Worm (Caenorhabditis elegans) whole organism, L1 larva: Measurements from ENCODE around the gene C10C6.13.
A peak's percentile ranks its signal among the peaks of the same experiment; 100 is the strongest.

Experiments
- C16A3.4 ChIP-seq: fragments of 150-350 bp; optimal IDR thresholded peaks from 2 replicates; lab custom pipeline; 2014; ENCODE audit warnings: missing biosample characterization, missing genetic modification characterization
- F16B12.6 ChIP-seq: fragments of 150-350 bp; optimal IDR thresholded peaks from 2 replicates; lab custom pipeline; 2014; ENCODE audit warnings: missing biosample characterization, missing genetic modification characterization
- Y116A8C.19 ChIP-seq: sonication (generic microtip); optimal IDR thresholded peaks from 2 replicates; lab custom pipeline; 2016; ENCODE audit warnings: missing compliant biosample characterization, missing genetic modification characterization, borderline replicate concordance
- aha-1 ChIP-seq: fragments of 150-350 bp; optimal IDR thresholded peaks from 2 replicates; lab custom pipeline; 2014; ENCODE audit warnings: missing biosample characterization, missing genetic modification characterization
- aly-2 ChIP-seq: fragments of 150-350 bp; optimal IDR thresholded peaks from 2 replicates; lab custom pipeline; 2014; ENCODE audit warnings: missing biosample characterization, missing genetic modification characterization
- ama-1 ChIP-seq: fragments of 150-350 bp; optimal IDR thresholded peaks from 2 replicates; lab custom pipeline; 2014
- blmp-1 ChIP-seq: fragments of 150-350 bp; optimal IDR thresholded peaks from 2 replicates; lab custom pipeline; 2014; ENCODE audit warnings: missing biosample characterization, missing genetic modification characterization
- ceh-63 ChIP-seq: fragments of 200-800 bp; sonication (Bioruptor generic); optimal IDR thresholded peaks from 2 replicates; lab custom pipeline; 2018; ENCODE audit warnings: mild to moderate bottlenecking, missing genetic modification characterization, missing compliant biosample characterization
- ceh-90 ChIP-seq: sonication (generic microtip); optimal IDR thresholded peaks from 2 replicates; lab custom pipeline; 2016; ENCODE audit warnings: missing genetic modification characterization, missing compliant biosample characterization
- ces-1 ChIP-seq: fragments of 150-350 bp; optimal IDR thresholded peaks from 2 replicates; lab custom pipeline; 2014; ENCODE audit warnings: missing biosample characterization, missing genetic modification reagents, missing genetic modification characterization
- dpl-1 ChIP-seq, 3 experiments: fragments of 150-350 bp in 2 of 3; sonication (generic microtip) in 1 of 3; optimal IDR thresholded peaks; 2 replicates each; lab custom pipeline; 2014 to 2017; ENCODE audit warnings: missing biosample characterization in 3 of 3, missing genetic modification characterization in 3 of 3, missing genetic modification reagents in 3 of 3
- dsc-1 ChIP-seq: sonication (generic microtip); optimal IDR thresholded peaks from 2 replicates; lab custom pipeline; 2016; ENCODE audit warnings: mild to moderate bottlenecking, missing genetic modification characterization, missing compliant biosample characterization
- egl-13 ChIP-seq: sonication (generic microtip); optimal IDR thresholded peaks from 2 replicates; lab custom pipeline; 2016; ENCODE audit warnings: missing genotype, missing genetic modification reagents, missing genetic modification characterization, missing compliant biosample characterization
- egl-27 ChIP-seq, 2 experiments: fragments of 150-350 bp in 1 of 2; sonication (generic microtip); optimal IDR thresholded peaks; 3 replicates each; lab custom pipeline; 2017 to 2018; ENCODE audit warnings: missing biosample characterization in 2 of 2, missing genetic modification characterization in 2 of 2, missing genetic modification reagents in 2 of 2
- elt-2 ChIP-seq: sonication (generic microtip); optimal IDR thresholded peaks from 2 replicates; lab custom pipeline; 2016; ENCODE audit warnings: missing genetic modification characterization, mild to moderate bottlenecking, inconsistent platforms, missing compliant biosample characterization, missing genetic modification reagents
- elt-3 ChIP-seq, 6 experiments: fragments of 150-350 bp in 1 of 6; sonication (generic microtip); optimal IDR thresholded peaks; 2 replicates each; lab custom pipeline; 2017 to 2018; ENCODE audit warnings: missing biosample characterization in 6 of 6, missing genetic modification characterization in 6 of 6, inconsistent platforms in 1 of 6
- ets-5 ChIP-seq: fragments of 200-800 bp; sonication (Bioruptor generic); IDR thresholded peaks from 2 replicates; pipeline ENCODE4 v1.3.6; 2022; ENCODE audit warnings: missing genetic modification characterization, missing compliant biosample characterization
- fkh-4 ChIP-seq: sonication (generic microtip); optimal IDR thresholded peaks from 2 replicates; lab custom pipeline; 2016; ENCODE audit warnings: missing compliant biosample characterization, missing genetic modification characterization, borderline replicate concordance
- fkh-8 ChIP-seq: sonication (generic microtip); optimal IDR thresholded peaks from 2 replicates; lab custom pipeline; 2016; ENCODE audit warnings: mild to moderate bottlenecking, missing genetic modification characterization, missing compliant biosample characterization
- fos-1 ChIP-seq: fragments of 150-350 bp; optimal IDR thresholded peaks from 2 replicates; lab custom pipeline; 2014; ENCODE audit warnings: missing biosample characterization, missing genetic modification characterization
- hlh-17 ChIP-seq: fragments of 200-800 bp; sonication (Bioruptor generic); optimal IDR thresholded peaks from 2 replicates; lab custom pipeline; 2018; ENCODE audit warnings: missing genetic modification characterization, mild to moderate bottlenecking, missing compliant biosample characterization, moderate library complexity, borderline replicate concordance
- hlh-4 ChIP-seq: sonication (generic microtip); optimal IDR thresholded peaks from 2 replicates; lab custom pipeline; 2016; ENCODE audit warnings: mild to moderate bottlenecking, missing genetic modification characterization, missing compliant biosample characterization
- hpl-2 ChIP-seq: fragments of 150-350 bp; optimal IDR thresholded peaks from 2 replicates; lab custom pipeline; 2014; ENCODE audit warnings: missing biosample characterization, missing genetic modification reagents, missing genetic modification characterization
- irx-1 ChIP-seq: sonication (generic microtip); optimal IDR thresholded peaks from 2 replicates; lab custom pipeline; 2016; ENCODE audit warnings: missing genetic modification characterization, missing compliant biosample characterization
- jun-1 ChIP-seq: fragments of 150-350 bp; optimal IDR thresholded peaks from 2 replicates; lab custom pipeline; 2014; ENCODE audit warnings: missing biosample characterization, missing genetic modification reagents, missing genetic modification characterization
- lin-13 ChIP-seq: fragments of 150-350 bp; optimal IDR thresholded peaks from 2 replicates; lab custom pipeline; 2014; ENCODE audit warnings: missing biosample characterization, missing genetic modification reagents, missing genetic modification characterization
- lin-14 ChIP-seq: fragments of 200-800 bp; sonication (Bioruptor generic); optimal IDR thresholded peaks from 2 replicates; lab custom pipeline; 2018; ENCODE audit warnings: mild to moderate bottlenecking, missing genetic modification characterization, moderate library complexity, missing compliant biosample characterization
- lin-15B ChIP-seq: fragments of 150-350 bp; sonication (generic microtip); optimal IDR thresholded peaks from 3 replicates; lab custom pipeline; 2014; ENCODE audit warnings: missing biosample characterization, missing genetic modification characterization
- lin-35 ChIP-seq, 2 experiments: fragments of 150-350 bp; optimal IDR thresholded peaks; 2 replicates each; lab custom pipeline; 2014; ENCODE audit warnings: missing biosample characterization in 2 of 2, missing genetic modification characterization in 2 of 2, missing genetic modification reagents in 2 of 2
- lin-39 ChIP-seq: fragments of 150-350 bp; optimal IDR thresholded peaks from 2 replicates; lab custom pipeline; 2014; ENCODE audit warnings: missing biosample characterization, missing genetic modification reagents, missing genetic modification characterization
- lsy-2 ChIP-seq, 2 experiments: fragments of 150-350 bp; optimal IDR thresholded peaks; 2 replicates each; lab custom pipeline; 2014; ENCODE audit warnings: missing biosample characterization in 2 of 2, missing genetic modification characterization in 2 of 2
- mab-9 ChIP-seq: fragments of 200-800 bp; sonication (Bioruptor generic); IDR thresholded peaks from 2 replicates; pipeline ENCODE4 v1.3.6; 2022; ENCODE audit warnings: missing genetic modification reagents, missing genetic modification characterization, missing compliant biosample characterization
- mdl-1 ChIP-seq, 2 experiments: fragments of 150-350 bp; optimal IDR thresholded peaks; 2 replicates each; lab custom pipeline; 2014 to 2017; ENCODE audit warnings: missing biosample characterization in 2 of 2, missing genetic modification characterization in 2 of 2, inconsistent platforms in 1 of 2
- mep-1 ChIP-seq: fragments of 150-350 bp; optimal IDR thresholded peaks from 2 replicates; lab custom pipeline; 2014; ENCODE audit warnings: missing biosample characterization, missing genetic modification characterization
- nhr-11 ChIP-seq: fragments of 150-350 bp; optimal IDR thresholded peaks from 2 replicates; lab custom pipeline; 2014; ENCODE audit warnings: missing biosample characterization, missing genetic modification characterization
- nhr-28 ChIP-seq: fragments of 150-350 bp; optimal IDR thresholded peaks from 2 replicates; lab custom pipeline; 2014; ENCODE audit warnings: missing biosample characterization, missing genetic modification characterization
- nhr-76 ChIP-seq: sonication (generic microtip); optimal IDR thresholded peaks from 2 replicates; lab custom pipeline; 2017; ENCODE audit warnings: missing biosample characterization, missing genetic modification characterization
- nhr-84 ChIP-seq: sonication (generic microtip); optimal IDR thresholded peaks from 2 replicates; lab custom pipeline; 2017; ENCODE audit warnings: missing biosample characterization, missing genetic modification characterization
- pag-3 ChIP-seq: sonication (generic microtip); optimal IDR thresholded peaks from 2 replicates; lab custom pipeline; 2017; ENCODE audit warnings: missing genetic modification characterization, mild to moderate bottlenecking, missing compliant biosample characterization, antibody characterized with exemption, borderline replicate concordance; ENCODE audit not compliant: insufficient read depth
- pqm-1 ChIP-seq: sonication (generic microtip); optimal IDR thresholded peaks from 3 replicates; lab custom pipeline; 2017; ENCODE audit warnings: missing biosample characterization, missing genetic modification characterization
- rnt-1 ChIP-seq: sonication (generic microtip); optimal IDR thresholded peaks from 2 replicates; lab custom pipeline; 2016; ENCODE audit warnings: mild to moderate bottlenecking, missing genetic modification characterization, moderate library complexity, missing compliant biosample characterization
- snpc-4 ChIP-seq: fragments of 150-350 bp; optimal IDR thresholded peaks from 2 replicates; lab custom pipeline; 2014; ENCODE audit warnings: missing biosample characterization, missing genetic modification characterization
- snu-23 ChIP-seq: sonication (generic microtip); optimal IDR thresholded peaks from 2 replicates; lab custom pipeline; 2016; ENCODE audit warnings: missing genetic modification characterization, missing compliant biosample characterization
- sox-4 ChIP-seq: sonication (generic microtip); optimal IDR thresholded peaks from 2 replicates; lab custom pipeline; 2016; ENCODE audit warnings: missing genetic modification characterization, missing compliant biosample characterization
- sptf-1 ChIP-seq: fragments of 150-350 bp; optimal IDR thresholded peaks from 2 replicates; lab custom pipeline; 2014; ENCODE audit warnings: missing biosample characterization, missing genetic modification characterization
- swsn-7 ChIP-seq: sonication (generic microtip); optimal IDR thresholded peaks from 2 replicates; lab custom pipeline; 2016; ENCODE audit warnings: missing genetic modification characterization, missing compliant biosample characterization
- tlp-1 ChIP-seq: fragments of 150-350 bp; optimal IDR thresholded peaks from 2 replicates; lab custom pipeline; 2014; ENCODE audit warnings: missing biosample characterization, missing genetic modification characterization
- unc-130 ChIP-seq: fragments of 150-350 bp; optimal IDR thresholded peaks from 2 replicates; lab custom pipeline; 2017; ENCODE audit warnings: missing biosample characterization, missing genetic modification characterization, inconsistent platforms
- unc-30 ChIP-seq: sonication (generic microtip); optimal IDR thresholded peaks from 2 replicates; lab custom pipeline; 2017; ENCODE audit warnings: missing biosample characterization, missing genetic modification characterization
- unc-98 ChIP-seq: fragments of 200-800 bp; sonication (Bioruptor generic); IDR thresholded peaks from 2 replicates; pipeline ENCODE4 v1.3.6; 2022; ENCODE audit warnings: missing genetic modification characterization, missing compliant biosample characterization
- vab-15 ChIP-seq: sonication (generic microtip); optimal IDR thresholded peaks from 2 replicates; lab custom pipeline; 2017; ENCODE audit warnings: missing genotype, mild to moderate bottlenecking, missing genetic modification characterization, missing compliant biosample characterization
- zag-1 ChIP-seq: fragments of 150-350 bp; optimal IDR thresholded peaks from 2 replicates; lab custom pipeline; 2014; ENCODE audit warnings: missing biosample characterization, missing genetic modification characterization
- ztf-11 ChIP-seq, 2 experiments: sonication (generic microtip); optimal IDR thresholded peaks; 2 replicates each; lab custom pipeline; 2016 to 2017; ENCODE audit warnings: missing genetic modification characterization in 2 of 2, missing biosample characterization in 1 of 2, missing compliant biosample characterization in 1 of 2

Gene C10C6.13

ce11 chrIV:11489610-11490339, 20.2 kb upstream of the C10C6.13 start (continued):
- TF ChIP-seq mdl-1 (tag; optimal IDR thresholded peaks at IDR 0.05; lab: Kevin White, UChicago) (no peak), lin-39 (no peak), mep-1 (tag; lab: Kevin White, UChicago) (peak; percentile 73), mab-9 (GFP tag; lab: Robert Waterston, UW) (no peak), elt-3 (tag; optimal IDR thresholded peaks at IDR 0.05; lab: Kevin White, UChicago) (peak in 5 of 6 experiments; percentile 1 to 84 (median 64)), jun-1 (peak; percentile 25), zag-1 (tag; lab: Kevin White, UChicago) (no peak), hlh-4 (tag; lab: Kevin White, UChicago) (no peak), ceh-90 (tag; lab: Kevin White, UChicago) (no peak), snu-23 (peak; percentile 84), dpl-1 (GFP tag; optimal IDR thresholded peaks at IDR 0.05; lab: Kevin White, UChicago) (peak in 2 of 3 experiments; percentile 15 to 18), Y116A8C.19 (tag; lab: Kevin White, UChicago) (no peak), C16A3.4 (tag; lab: Kevin White, UChicago) (peak; percentile 69), nhr-11 (tag; lab: Kevin White, UChicago) (no peak), ama-1 (no peak), dsc-1 (tag; lab: Kevin White, UChicago) (peak; percentile 22), unc-130 (no peak), lin-15B (no peak), ceh-63 (GFP tag; lab: Kevin White, UChicago) (no peak), rnt-1 (tag; lab: Kevin White, UChicago) (peak; percentile 47), sox-4 (tag; lab: Kevin White, UChicago) (no peak), unc-98 (GFP tag; lab: Robert Waterston, UW) (no peak), lsy-2 (tag; optimal IDR thresholded peaks at IDR 0.05; lab: Kevin White, UChicago) (peak; percentile 26 to 69), ztf-11 (tag; optimal IDR thresholded peaks at IDR 0.05; lab: Kevin White, UChicago) (no peak), egl-27 (tag; optimal IDR thresholded peaks at IDR 0.05; lab: Kevin White, UChicago) (no peak), hpl-2 (no peak), nhr-84 (no peak), blmp-1 (tag; lab: Kevin White, UChicago) (peak; percentile 55), pqm-1 (tag; lab: Kevin White, UChicago) (no peak), aly-2 (tag; lab: Kevin White, UChicago) (no peak), vab-15 (tag; lab: Kevin White, UChicago) (no peak), elt-2 (tag; lab: Kevin White, UChicago) (no peak), irx-1 (no peak), pag-3 (peak; percentile 4), ces-1 (GFP tag; lab: Kevin White, UChicago) (no peak), fos-1 (tag; lab: Kevin White, UChicago) (no peak), swsn-7 (tag; lab: Kevin White, UChicago) (peak; percentile 37), nhr-76 (tag; lab: Kevin White, UChicago) (no peak), unc-30 (tag; lab: Kevin White, UChicago) (no peak), egl-13 (no peak), lin-13 (GFP tag; lab: Kevin White, UChicago) (peak; percentile 36), lin-35 (GFP tag; optimal IDR thresholded peaks at IDR 0.05; lab: Kevin White, UChicago) (peak; percentile 17 to 65), fkh-8 (tag; lab: Kevin White, UChicago) (no peak), fkh-4 (tag; lab: Kevin White, UChicago) (no peak), sptf-1 (tag; lab: Kevin White, UChicago) (no peak), F16B12.6 (tag; lab: Kevin White, UChicago) (no peak), aha-1 (no peak), lin-14 (GFP tag; lab: Kevin White, UChicago) (peak; percentile 90), hlh-17 (GFP tag; lab: Kevin White, UChicago) (no peak), ets-5 (GFP tag; lab: Robert Waterston, UW) (no peak), snpc-4 (tag; lab: Kevin White, UChicago) (peak; percentile 3), nhr-28 (tag; lab: Kevin White, UChicago) (no peak), tlp-1 (tag; lab: Kevin White, UChicago) (no peak)
